Worm (Caenorhabditis elegans): ENCODE measurements around the gene C30G7.2.

- TF ChIP-seq unc-39 (tag; optimal IDR thresholded peaks at IDR 0.05) (no peak), nhr-11 (tag; optimal IDR thresholded peaks at IDR 0.05) (no peak), unc-62 (GFP tag; optimal IDR thresholded peaks at IDR 0.05) (no peak), blmp-1 (tag; optimal IDR thresholded peaks at IDR 0.05; ENCODE audit: insufficient read depth) (no peak), elt-1 (tag; optimal IDR thresholded peaks at IDR 0.05) (no peak), aly-2 (tag; optimal IDR thresholded peaks at IDR 0.05) (no peak)
Measured at ce11 chrV:14915599-14915998, 21.1 kb upstream of the C30G7.2 start, which contains the start of gene H12D21.11.
